Worm (Caenorhabditis elegans) whole organism, L4 larva: ENCODE results near the gene ttr-45.

Source experiments
- R02D3.7 ChIP-seq: fragments of 150-350 bp; sonication (generic microtip); optimal IDR thresholded peaks from 3 replicates; lab custom pipeline; 2014; ENCODE audit warnings: missing biosample characterization, missing genetic modification characterization
- ces-1 ChIP-seq: fragments of 150-350 bp; sonication (generic microtip); optimal IDR thresholded peaks from 4 replicates; lab custom pipeline; 2014; ENCODE audit warnings: missing biosample characterization, missing genetic modification reagents, missing genetic modification characterization
- lin-13 ChIP-seq: fragments of 150-350 bp; optimal IDR thresholded peaks from 2 replicates; lab custom pipeline; 2014; ENCODE audit warnings: missing biosample characterization, missing genetic modification reagents, missing genetic modification characterization
- lin-39 ChIP-seq: fragments of 150-350 bp; optimal IDR thresholded peaks from 2 replicates; lab custom pipeline; 2014; ENCODE audit warnings: missing biosample characterization, missing genetic modification reagents, missing genetic modification characterization
- nhr-25 ChIP-seq: sonication (generic microtip); optimal IDR thresholded peaks from 2 replicates; lab custom pipeline; 2017; ENCODE audit warnings: missing genetic modification characterization, mild to moderate bottlenecking, missing compliant biosample characterization, antibody characterized with exemption, moderate library complexity, borderline replicate concordance; ENCODE audit not compliant: insufficient read depth
- nhr-6 ChIP-seq: fragments of 150-350 bp; optimal IDR thresholded peaks from 2 replicates; lab custom pipeline; 2014; ENCODE audit warnings: missing biosample characterization, missing genetic modification characterization
- nhr-76 ChIP-seq: fragments of 150-350 bp; optimal IDR thresholded peaks from 2 replicates; lab custom pipeline; 2014; ENCODE audit warnings: missing biosample characterization, missing genetic modification characterization
- pha-4 ChIP-seq, 2 experiments: fragments of 150-350 bp in 1 of 2; fragments of 200-800 bp in 1 of 2; sonication (Bioruptor generic) in 1 of 2; IDR thresholded peaks in 1 of 2; optimal IDR thresholded peaks in 1 of 2; 2 replicates each; pipeline versions ENCODE4 v1.3.6 to Lab custom; 2014 to 2022; ENCODE audit warnings: missing genetic modification characterization in 2 of 2, missing genetic modification reagents in 2 of 2, missing biosample characterization in 1 of 2, missing compliant biosample characterization in 1 of 2
- unc-130 ChIP-seq: sonication (generic microtip); optimal IDR thresholded peaks from 2 replicates; lab custom pipeline; 2016; ENCODE audit warnings: missing genetic modification reagents, missing genetic modification characterization, missing compliant biosample characterization

- TF ChIP-seq nhr-6 (tag; lab: Kevin White, UChicago), result no peak
- no peak for TF ChIP-seq nhr-76 (tag; lab: Kevin White, UChicago)
- TF ChIP-seq pha-4 (GFP tag; IDR thresholded peaks at IDR 0.05; lab: Robert Waterston, UW), result no peak
- TF ChIP-seq pha-4 (tag; optimal IDR thresholded peaks at IDR 0.05; lab: Kevin White, UChicago), result no peak
- no peak for TF ChIP-seq lin-13 (GFP tag; lab: Kevin White, UChicago)
- no peak for TF ChIP-seq R02D3.7 (tag; lab: Kevin White, UChicago)
- TF ChIP-seq unc-130, result no peak
- TF ChIP-seq ces-1 (GFP tag; lab: Kevin White, UChicago), result no peak
- TF ChIP-seq lin-39 (tag; lab: Kevin White, UChicago), result no peak
- TF ChIP-seq nhr-25 (tag; lab: Kevin White, UChicago), result no peak
Observed at ce11 chrIV:13300591-13300990, 46.6 kb downstream of the ttr-45 start, which contains the start of gene csn-6.
